Worm (Caenorhabditis elegans) whole organism, mixed stage, embryonic: ENCODE data around the gene cnc-9.

Source experiments
- cnd-1 ChIP-seq: fragments of 200-800 bp; sonication (Bioruptor generic); optimal IDR thresholded peaks from 2 replicates; lab custom pipeline; 2018; ENCODE audit warnings: mild to moderate bottlenecking, missing genetic modification characterization, missing compliant biosample characterization
- lin-13 ChIP-seq: fragments of 150-350 bp; optimal IDR thresholded peaks from 2 replicates; lab custom pipeline; 2014; ENCODE audit warnings: missing biosample characterization, missing genetic modification characterization
- nhr-12 ChIP-seq: fragments of 150-350 bp; optimal IDR thresholded peaks from 2 replicates; lab custom pipeline; 2014; ENCODE audit warnings: missing biosample characterization, missing genetic modification characterization
- nhr-237 ChIP-seq: fragments of 150-350 bp; optimal IDR thresholded peaks from 2 replicates; lab custom pipeline; 2014; ENCODE audit warnings: missing biosample characterization, missing genetic modification characterization
- nhr-28 ChIP-seq: fragments of 150-350 bp; optimal IDR thresholded peaks from 2 replicates; lab custom pipeline; 2014; ENCODE audit warnings: missing biosample characterization, missing genetic modification characterization
- nhr-76 ChIP-seq: sonication (generic microtip); optimal IDR thresholded peaks from 2 replicates; lab custom pipeline; 2017; ENCODE audit warnings: missing biosample characterization, missing genetic modification characterization
- unc-62 ChIP-seq: fragments of 150-350 bp; optimal IDR thresholded peaks from 2 replicates; lab custom pipeline; 2014; ENCODE audit warnings: missing biosample characterization, missing genetic modification reagents, missing genetic modification characterization

DNA sequence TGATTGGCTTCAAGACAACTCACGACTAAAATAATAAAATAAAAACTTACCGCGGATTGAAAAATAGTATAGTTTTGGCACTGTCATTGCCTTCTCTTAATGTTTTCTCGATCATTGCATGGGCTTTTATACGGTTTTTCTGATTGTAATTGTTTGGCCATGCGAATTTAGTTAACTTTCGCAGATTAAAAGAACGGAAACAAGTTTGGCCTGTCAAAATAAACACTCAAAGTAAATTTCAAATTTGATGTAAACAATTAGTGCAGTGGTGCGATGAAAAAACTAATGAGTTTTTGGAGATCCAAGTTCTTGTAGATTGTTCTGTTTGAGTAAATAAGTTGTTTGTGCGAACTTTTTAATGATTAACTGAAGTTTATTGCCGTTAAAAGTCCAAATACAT lies 793 bp downstream of the cnc-9 start, which contains the start of gene gst-41:
- TF ChIP-seq nhr-28 (no peak), nhr-12 (tag; lab: Kevin White, UChicago) (no peak), nhr-237 (tag; lab: Kevin White, UChicago) (no peak), cnd-1 (no peak), lin-13 (tag; lab: Kevin White, UChicago) (no peak), nhr-76 (no peak), unc-62 (no peak)
